Worm (Caenorhabditis elegans): Measurements from ENCODE around the gene lyst-1.

Gene lyst-1

ce11 chrX:12164047-12164446 is 23.1 kb upstream of the lyst-1 start (continued):
- TF ChIP-seq F23B12.7 (tag; optimal IDR thresholded peaks at IDR 0.05; ENCODE audit: insufficient read depth) = no peak

ce11 chrX:12162659-12163058 is 21.7 kb upstream of the lyst-1 start:
- no peak for TF ChIP-seq dpff-1 (tag; optimal IDR thresholded peaks at IDR 0.05)
- TF ChIP-seq let-526 (GFP tag; IDR thresholded peaks at IDR 0.05) = no peak
- TF ChIP-seq chd-7 (tag; optimal IDR thresholded peaks at IDR 0.05) = no peak
- TF ChIP-seq F37B4.10 (GFP tag; IDR thresholded peaks at IDR 0.05) = no peak
- TF ChIP-seq snpc-3.4 (tag; optimal IDR thresholded peaks at IDR 0.05) = no peak
- no peak for TF ChIP-seq Y53G8AR.9 (GFP tag; conservative IDR thresholded peaks at IDR 0.05)
- no peak for TF ChIP-seq madf-6 (GFP tag; IDR thresholded peaks at IDR 0.05)
- no peak for TF ChIP-seq sdz-38 (tag; optimal IDR thresholded peaks at IDR 0.05)
- no peak for TF ChIP-seq nhr-120 (GFP tag; IDR thresholded peaks at IDR 0.05)

- TF ChIP-seq athp-1 (tag; optimal IDR thresholded peaks at IDR 0.05) = no peak
- TF ChIP-seq T07F8.4 (tag; optimal IDR thresholded peaks at IDR 0.05) = no peak
- TF ChIP-seq lin-26 (GFP tag; IDR thresholded peaks at IDR 0.05) = no peak
- no peak for TF ChIP-seq attf-3 (GFP tag; conservative IDR thresholded peaks at IDR 0.05)
- no peak for TF ChIP-seq ztf-6 (GFP tag; IDR thresholded peaks at IDR 0.05)
- TF ChIP-seq nfyb-1 (GFP tag; IDR thresholded peaks at IDR 0.05) = no peak
- TF ChIP-seq T26A5.8 (tag; optimal IDR thresholded peaks at IDR 0.05) = no peak
- TF ChIP-seq F57C9.4 (tag; optimal IDR thresholded peaks at IDR 0.05) = no peak
- TF ChIP-seq F22D6.2 (tag; optimal IDR thresholded peaks at IDR 0.05) = no peak
- no peak for TF ChIP-seq ets-4 (GFP tag; optimal IDR thresholded peaks at IDR 0.05)
- no peak for TF ChIP-seq F57A8.1 (GFP tag; optimal IDR thresholded peaks at IDR 0.05)
- no peak for TF ChIP-seq ceh-58 (GFP tag; IDR thresholded peaks at IDR 0.05)
- no peak for TF ChIP-seq lin-54 (GFP tag; optimal IDR thresholded peaks at IDR 0.05)
- TF ChIP-seq dpl-1 (GFP tag; optimal IDR thresholded peaks at IDR 0.05) = no peak
- no peak for TF ChIP-seq Y95B8A.8 (GFP tag; IDR thresholded peaks at IDR 0.05)
Observed at ce11 chrX:12160002-12160690, 19.2 kb upstream of the lyst-1 start, which contains the start of gene F57G12.2. Gene F57G12.2 (minus strand): TSS chrX:12160052.

- TF ChIP-seq athp-1 (tag; optimal IDR thresholded peaks at IDR 0.05) = no peak
- no peak for TF ChIP-seq dox-1 (GFP tag; IDR thresholded peaks at IDR 0.05)
- TF ChIP-seq ceh-100 (GFP tag; IDR thresholded peaks at IDR 0.05) = no peak
- no peak for TF ChIP-seq sptf-2 (GFP tag; optimal IDR thresholded peaks at IDR 0.05)
- TF ChIP-seq ZK185.1 (tag; optimal IDR thresholded peaks at IDR 0.05; ENCODE audit: poor library complexity, severe bottlenecking) = no peak
- no peak for TF ChIP-seq hmg-20 (GFP tag; IDR thresholded peaks at IDR 0.05)
- no peak for TF ChIP-seq B0019.2 (GFP tag; conservative IDR thresholded peaks at IDR 0.05)
- TF ChIP-seq madf-8 (GFP tag; conservative IDR thresholded peaks at IDR 0.05) = no peak
- no peak for TF ChIP-seq bed-1 (GFP tag; IDR thresholded peaks at IDR 0.05)
- TF ChIP-seq ztf-3 (GFP tag; optimal IDR thresholded peaks at IDR 0.05) = no peak
- TF ChIP-seq nhr-90 (tag; optimal IDR thresholded peaks at IDR 0.05) = no peak
- TF ChIP-seq ztf-6 (GFP tag; IDR thresholded peaks at IDR 0.05) = no peak
- no peak for TF ChIP-seq zim-3 (tag; optimal IDR thresholded peaks at IDR 0.05)
- TF ChIP-seq ceh-40 (GFP tag; IDR thresholded peaks at IDR 0.05) = no peak
- no peak for TF ChIP-seq F23B12.7 (tag; optimal IDR thresholded peaks at IDR 0.05; ENCODE audit: insufficient read depth)
- TF ChIP-seq mxl-1 (tag; optimal IDR thresholded peaks at IDR 0.05) = no peak
- TF ChIP-seq chd-7 (tag; optimal IDR thresholded peaks at IDR 0.05) = no peak
- no peak for TF ChIP-seq Y56A3A.18 (GFP tag; IDR thresholded peaks at IDR 0.05)
Observed at ce11 chrX:12158641-12159040, 17.7 kb upstream of the lyst-1 start.
